Fruit fly (Drosophila melanogaster) whole organism, embryonic: ENCODE data around the gene vvl.

ENCODE experiments used
- Awh ChIP-seq: fragments of 200-800 bp; sonication (Bioruptor generic); IDR thresholded peaks from 2 replicates; pipeline ENCODE4, ENCODE4 v1.3.6; 2022; ENCODE audit warnings: missing biosample characterization, missing genetic modification characterization
- CG10321 ChIP-seq: fragments of 200-800 bp; sonication (Bioruptor generic); IDR thresholded peaks from 2 replicates; pipeline ENCODE4 v1.3.6; 2022; ENCODE audit warnings: missing biosample characterization, missing genetic modification characterization
- CG11504 ChIP-seq: fragments of 200-800 bp; sonication (Bioruptor generic); optimal IDR thresholded peaks from 3 replicates; lab custom pipeline; 2019; ENCODE audit warnings: missing biosample characterization, mild to moderate bottlenecking, missing genetic modification characterization, moderate library complexity
- CG11696 ChIP-seq: fragments of 200-800 bp; sonication (Bioruptor generic); IDR thresholded peaks from 2 replicates; pipeline ENCODE4 v1.3.6; 2022; ENCODE audit warnings: missing biosample characterization, missing genetic modification characterization
- CG13775 ChIP-seq: fragments of 200-800 bp; sonication (Bioruptor generic); optimal IDR thresholded peaks from 3 replicates; lab custom pipeline; 2017; ENCODE audit warnings: missing biosample characterization, mild to moderate bottlenecking, missing genetic modification characterization
- CG14050 ChIP-seq: fragments of 200-800 bp; sonication (Bioruptor generic); IDR thresholded peaks from 3 replicates; pipeline ENCODE4 v1.3.6; 2022; ENCODE audit warnings: missing biosample characterization, missing genetic modification characterization
- CG15479 ChIP-seq: fragments of 200-800 bp; sonication (Bioruptor generic); optimal IDR thresholded peaks from 3 replicates; lab custom pipeline; 2019; ENCODE audit warnings: missing biosample characterization, mild to moderate bottlenecking, missing genetic modification characterization, moderate library complexity
- CG17829 ChIP-seq: fragments of 200-800 bp; optimal IDR thresholded peaks from 2 replicates; lab custom pipeline; 2019; ENCODE audit warnings: missing biosample characterization, mild to moderate bottlenecking, missing genetic modification characterization, moderate library complexity
- CG2129 ChIP-seq: fragments of 200-800 bp; sonication (Bioruptor generic); IDR thresholded peaks from 2 replicates; pipeline ENCODE4 v1.3.6; 2022; ENCODE audit warnings: missing biosample characterization, missing genetic modification characterization; ENCODE audit not compliant: partially characterized antibody
- CG2678 ChIP-seq: fragments of 200-800 bp; sonication (Bioruptor generic); optimal IDR thresholded peaks from 3 replicates; lab custom pipeline; 2019; ENCODE audit warnings: missing biosample characterization, mild to moderate bottlenecking, missing genetic modification characterization, moderate library complexity
- CG2712 ChIP-seq: fragments of 200-800 bp; optimal IDR thresholded peaks from 3 replicates; lab custom pipeline; 2019; ENCODE audit warnings: missing biosample characterization, mild to moderate bottlenecking, missing genetic modification characterization, moderate library complexity
- CG2875 ChIP-seq: fragments of 200-800 bp; sonication (Bioruptor generic); optimal IDR thresholded peaks from 2 replicates; lab custom pipeline; 2017; ENCODE audit warnings: missing biosample characterization, mild to moderate bottlenecking, missing genetic modification characterization, missing genetic modification reagents
- CG2889 ChIP-seq: fragments of 200-800 bp; sonication (Bioruptor generic); IDR thresholded peaks from 3 replicates; pipeline ENCODE4 v1.3.6; 2022; ENCODE audit warnings: missing biosample characterization, missing genetic modification characterization
- CG31441 ChIP-seq: fragments of 200-800 bp; sonication (Bioruptor generic); IDR thresholded peaks from 2 replicates; pipeline ENCODE4 v1.3.6; 2022; ENCODE audit warnings: missing biosample characterization, missing genetic modification characterization
- CG7786 ChIP-seq: fragments of 200-800 bp; sonication (Bioruptor generic); optimal IDR thresholded peaks from 2 replicates; lab custom pipeline; 2016; ENCODE audit warnings: missing biosample characterization, missing genetic modification characterization
- CG8281 ChIP-seq: fragments of 200-800 bp; sonication (Bioruptor generic); optimal IDR thresholded peaks from 2 replicates; lab custom pipeline; 2018; ENCODE audit warnings: missing biosample characterization, mild to moderate bottlenecking, missing genetic modification characterization, moderate library complexity
- D ChIP-seq, 2 experiments: fragments of 200-800 bp in 1 of 2; fragments of >200 bp in 1 of 2; sonication (Bioruptor generic) in 1 of 2; optimal IDR thresholded peaks; 2 replicates in 1 of 2; 3 replicates in 1 of 2; lab custom pipeline; 2017; ENCODE audit warnings: mild to moderate bottlenecking in 1 of 2, missing biosample characterization in 1 of 2, missing genetic modification characterization in 1 of 2, missing genetic modification reagents in 1 of 2
- Eip74EF ChIP-seq, 2 experiments: fragments of 200-800 bp in 1 of 2; fragments of >200 bp in 1 of 2; sonication (Bioruptor generic) in 1 of 2; optimal IDR thresholded peaks; 2 replicates each; lab custom pipeline; 2017 to 2019; ENCODE audit warnings: missing biosample characterization in 2 of 2, missing genetic modification characterization in 2 of 2, mild to moderate bottlenecking in 1 of 2, moderate library complexity in 1 of 2
- Ets65A ChIP-seq: fragments of 200-800 bp; sonication (Bioruptor generic); peaks from one replicate; lab custom pipeline; 2016; ENCODE audit warnings: missing biosample characterization, missing genetic modification characterization
- Hmr ChIP-seq: fragments of 200-800 bp; sonication (Bioruptor generic); optimal IDR thresholded peaks from 3 replicates; lab custom pipeline; 2017; ENCODE audit warnings: mild to moderate bottlenecking, missing biosample characterization, missing genetic modification reagents, missing genetic modification characterization
- Kr ChIP-seq: fragments of 200-800 bp; sonication (Bioruptor generic); optimal IDR thresholded peaks from 2 replicates; lab custom pipeline; 2017; ENCODE audit warnings: missing biosample characterization, mild to moderate bottlenecking, missing genetic modification characterization
- Med ChIP-seq: fragments of 200-800 bp; sonication (Bioruptor generic); peaks from one replicate; lab custom pipeline; 2016; ENCODE audit warnings: missing biosample characterization, missing genetic modification characterization, mild to moderate bottlenecking, inconsistent platforms, moderate library complexity
- Pdp1 ChIP-seq, 2 experiments: fragments of 200-800 bp; sonication (Bioruptor generic); optimal IDR thresholded peaks; 3 replicates each; lab custom pipeline; 2016; ENCODE audit warnings: missing biosample characterization in 2 of 2, missing genetic modification characterization in 2 of 2, mild to moderate bottlenecking in 1 of 2, moderate library complexity in 1 of 2
- Sry-δ ChIP-seq: fragments of 200-800 bp; sonication (Bioruptor generic); optimal IDR thresholded peaks from 2 replicates; lab custom pipeline; 2016; ENCODE audit warnings: missing biosample characterization, missing genetic modification characterization
- ase ChIP-seq: fragments of 200-800 bp; sonication (Bioruptor generic); IDR thresholded peaks from 3 replicates; pipeline ENCODE4 v1.3.6; 2022; ENCODE audit warnings: missing biosample characterization, missing genetic modification characterization
- bsh ChIP-seq, 2 experiments: fragments of 200-800 bp; sonication (Bioruptor generic); optimal IDR thresholded peaks; 2 replicates each; lab custom pipeline; 2017 to 2018; ENCODE audit warnings: mild to moderate bottlenecking in 2 of 2, missing biosample characterization in 2 of 2, missing genetic modification characterization in 2 of 2, moderate library complexity in 1 of 2
- cad ChIP-seq: fragments of >200 bp; optimal IDR thresholded peaks from 2 replicates; lab custom pipeline; 2017; ENCODE audit warnings: missing biosample characterization, missing genetic modification characterization
- chinmo ChIP-seq: fragments of 200-800 bp; sonication (Bioruptor generic); IDR thresholded peaks from 4 replicates; pipeline ENCODE4 v1.3.6; 2022; ENCODE audit warnings: missing biosample characterization, missing genetic modification characterization; ENCODE audit not compliant: partially characterized antibody
- dpn ChIP-seq, 2 experiments: fragments of 200-800 bp; sonication (Bioruptor generic); optimal IDR thresholded peaks; 3 replicates each; lab custom pipeline; 2016; ENCODE audit warnings: missing biosample characterization in 2 of 2, missing genetic modification characterization in 2 of 2
- fru ChIP-seq: fragments of >200 bp; optimal IDR thresholded peaks from 2 replicates; lab custom pipeline; 2017
- jigr1 ChIP-seq: fragments of 200-800 bp; sonication (Bioruptor generic); IDR thresholded peaks from 3 replicates; pipeline ENCODE4 v1.3.6; 2022; ENCODE audit warnings: missing biosample characterization, missing genetic modification characterization
- jing ChIP-seq: fragments of 200-800 bp; sonication (Bioruptor generic); optimal IDR thresholded peaks from 2 replicates; lab custom pipeline; 2018; ENCODE audit warnings: missing biosample characterization, mild to moderate bottlenecking, missing genetic modification characterization
- pnt ChIP-seq: fragments of 200-800 bp; sonication (Bioruptor generic); optimal IDR thresholded peaks from 3 replicates; lab custom pipeline; 2016; ENCODE audit warnings: missing biosample characterization, missing genetic modification characterization
- prd ChIP-seq, 3 experiments: fragments of >200 bp in 2 of 3; fragments of 200-800 bp in 1 of 3; sonication (Bioruptor generic) in 1 of 3; optimal IDR thresholded peaks in 2 of 3; IDR thresholded peaks in 1 of 3; 2 replicates in 2 of 3; 3 replicates in 1 of 3; pipeline versions ENCODE4 v1.3.6 to Lab custom; 2017 to 2022; ENCODE audit warnings: missing biosample characterization in 1 of 3, missing genetic modification characterization in 1 of 3
- pros ChIP-seq: fragments of 200-800 bp; sonication (Bioruptor generic); optimal IDR thresholded peaks from 3 replicates; lab custom pipeline; 2019; ENCODE audit warnings: missing biosample characterization, mild to moderate bottlenecking, missing genetic modification characterization, moderate library complexity
- schlank ChIP-seq: fragments of 200-800 bp; sonication (Bioruptor generic); optimal IDR thresholded peaks from 2 replicates; lab custom pipeline; 2018; ENCODE audit warnings: missing biosample characterization, mild to moderate bottlenecking, missing genetic modification characterization
- sens ChIP-seq: fragments of 200-800 bp; sonication (Bioruptor generic); peaks from one replicate; lab custom pipeline; 2016; ENCODE audit warnings: missing biosample characterization, missing genetic modification characterization
- tll ChIP-seq, 2 experiments: fragments of 200-800 bp in 1 of 2; fragments of >200 bp in 1 of 2; sonication (Bioruptor generic) in 1 of 2; optimal IDR thresholded peaks; 2 replicates each; lab custom pipeline; 2017 to 2019; ENCODE audit warnings: missing biosample characterization in 2 of 2, missing genetic modification characterization in 2 of 2, mild to moderate bottlenecking in 1 of 2, moderate library complexity in 1 of 2
- tna ChIP-seq: fragments of 200-800 bp; sonication (Bioruptor generic); IDR thresholded peaks from 2 replicates; pipeline ENCODE4 v1.3.6; 2022; ENCODE audit warnings: missing biosample characterization, missing genetic modification characterization; ENCODE audit not compliant: partially characterized antibody
- twi ChIP-seq: fragments of 200-800 bp; optimal IDR thresholded peaks from 2 replicates; lab custom pipeline; 2019; ENCODE audit warnings: missing biosample characterization, mild to moderate bottlenecking, missing genetic modification characterization, moderate library complexity
- zen ChIP-seq: fragments of 200-800 bp; sonication (Bioruptor generic); optimal IDR thresholded peaks from 3 replicates; lab custom pipeline; 2018; ENCODE audit warnings: missing biosample characterization, mild to moderate bottlenecking, missing genetic modification characterization, moderate library complexity

vvl gene

dm6 chr3L:6817980-6818379, 28.0 kb downstream of the vvl start:
- TF ChIP-seq pnt (GFP tag; lab: Kevin White, UChicago): no peak
- no peak for TF ChIP-seq jigr1 (GFP tag; lab: Robert Waterston, UW)
- no peak for TF ChIP-seq CG2129 (GFP tag; lab: Robert Waterston, UW)
- TF ChIP-seq Hmr (GFP tag; lab: Kevin White, UChicago): no peak
- TF ChIP-seq CG11504: no peak
- TF ChIP-seq CG10321 (GFP tag; lab: Robert Waterston, UW): no peak
- no peak for TF ChIP-seq CG11696 (GFP tag; lab: Robert Waterston, UW)
- no peak for TF ChIP-seq CG17829 (tag; lab: Kevin White, UChicago)
- no peak for TF ChIP-seq CG2889 (GFP tag; lab: Robert Waterston, UW)
- TF ChIP-seq schlank (tag; lab: Kevin White, UChicago): no peak
- no peak for TF ChIP-seq zen (tag; lab: Kevin White, UChicago)

- TF ChIP-seq fru (no peak), CG15479 (peak; percentile 62), CG7786 (no peak), Ets65A (GFP tag; lab: Kevin White, UChicago) (peak; percentile 70), CG31441 (0 out of 2 replicates have a peak, but pooled peaks have one; percentile 15), Sry-δ (GFP tag; lab: Kevin White, UChicago) (no peak), CG2712 (tag; lab: Kevin White, UChicago) (peak; percentile 19), zen (tag; lab: Kevin White, UChicago) (peak; percentile 98), CG13775 (GFP tag; lab: Kevin White, UChicago) (peak; percentile 27), twi (peak; percentile 62), Med (GFP tag; lab: Kevin White, UChicago) (peak; percentile 39), dpn (GFP tag; optimal IDR thresholded peaks at IDR 0.05; lab: Kevin White, UChicago) (no peak), Kr (GFP tag; lab: Kevin White, UChicago) (peak; percentile 86), ase (no peak), cad (GFP tag; lab: Kevin White, UChicago) (peak; percentile 8), CG2678 (tag; lab: Kevin White, UChicago) (peak; percentile 15), sens (peak; percentile 49), jing (GFP tag; lab: Kevin White, UChicago) (no peak), tna (GFP tag; lab: Robert Waterston, UW) (no peak), Eip74EF (GFP tag; optimal IDR thresholded peaks at IDR 0.05; lab: Kevin White, UChicago) (no peak), CG8281 (tag; lab: Kevin White, UChicago) (peak; percentile 93), CG2875 (no peak), bsh (GFP tag; optimal IDR thresholded peaks at IDR 0.05; lab: Kevin White, UChicago) (no peak), Awh (GFP tag; lab: Robert Waterston, UW) (0 out of 2 replicates have a peak, but pooled peaks have one; percentile 29), prd (optimal IDR thresholded peaks at IDR 0.05; lab: Kevin White, UChicago) (no peak), prd (GFP tag; IDR thresholded peaks at IDR 0.05; lab: Robert Waterston, UW) (peak; percentile 60; the same call in 2 of the 3 replicates), tll (GFP tag; optimal IDR thresholded peaks at IDR 0.05; lab: Kevin White, UChicago) (peak in 1 of 2 experiments; percentile 97), chinmo (0 out of 4 replicates have a peak, but pooled peaks have one; percentile 1), D (optimal IDR thresholded peaks at IDR 0.05; lab: Kevin White, UChicago) (peak; percentile 91), D (GFP tag; optimal IDR thresholded peaks at IDR 0.05; lab: Kevin White, UChicago) (no peak), Pdp1 (GFP tag; optimal IDR thresholded peaks at IDR 0.05; lab: Kevin White, UChicago) (peak in 1 of 2 experiments; percentile 51), CG14050 (GFP tag; lab: Robert Waterston, UW) (no peak), pros (GFP tag; lab: Kevin White, UChicago) (peak; percentile 57)
- TF ChIP-seq, all 482 proteins: peak for 20
These were observed 31.0 kb downstream of the vvl start for dm6 chr3L:6820767-6821587.
